Worm (Caenorhabditis elegans): Measurements from ENCODE around the gene C01G5.4.

ce11 chrIV:6514700-6515099 is 16.9 kb upstream of the C01G5.4 start:
- no peak for TF ChIP-seq tab-1 (GFP tag; IDR thresholded peaks at IDR 0.05)
- no peak for TF ChIP-seq flt-1 (GFP tag; IDR thresholded peaks at IDR 0.05)
- no peak for TF ChIP-seq klf-2 (GFP tag; conservative IDR thresholded peaks at IDR 0.05)
- no peak for TF ChIP-seq ztf-23 (GFP tag; IDR thresholded peaks at IDR 0.05)
- TF ChIP-seq med-1 (GFP tag; optimal IDR thresholded peaks at IDR 0.05; ENCODE audit: insufficient read depth), result no peak
- TF ChIP-seq ref-1 (GFP tag; conservative IDR thresholded peaks at IDR 0.05), result no peak
- TF ChIP-seq T22C8.4 (GFP tag; IDR thresholded peaks at IDR 0.05), result no peak
- TF ChIP-seq cog-1 (tag; optimal IDR thresholded peaks at IDR 0.05), result no peak
- no peak for TF ChIP-seq ztf-29 (GFP tag; IDR thresholded peaks at IDR 0.05)

Data from whole organism, midembryonic.